Worm (Caenorhabditis elegans) whole organism, early embryonic: ENCODE measurements around the gene W07G4.5.

ENCODE experiments used
- B0310.2 ChIP-seq: sonication (generic microtip); optimal IDR thresholded peaks from 2 replicates; lab custom pipeline; 2016; ENCODE audit warnings: mild to moderate bottlenecking, missing genetic modification characterization, missing compliant biosample characterization
- F13C5.2 ChIP-seq: sonication (generic microtip); optimal IDR thresholded peaks from 2 replicates; lab custom pipeline; 2017; ENCODE audit warnings: mild to moderate bottlenecking, missing genetic modification characterization, inconsistent platforms, missing compliant biosample characterization
- aly-1 ChIP-seq: sonication (generic microtip); optimal IDR thresholded peaks from 2 replicates; lab custom pipeline; 2016; ENCODE audit warnings: missing genetic modification characterization, missing compliant biosample characterization
- ama-1 ChIP-seq: fragments of 150-350 bp; optimal IDR thresholded peaks from 2 replicates; lab custom pipeline; 2014
- ceh-13 ChIP-seq: fragments of 200-800 bp; sonication (Bioruptor generic); optimal IDR thresholded peaks from 2 replicates; lab custom pipeline; 2018; ENCODE audit warnings: mild to moderate bottlenecking, missing genetic modification characterization, missing compliant biosample characterization
- ceh-36 ChIP-seq: sonication (generic microtip); optimal IDR thresholded peaks from 2 replicates; lab custom pipeline; 2016; ENCODE audit warnings: missing genetic modification characterization, inconsistent platforms, missing compliant biosample characterization
- ets-7 ChIP-seq: sonication (generic microtip); optimal IDR thresholded peaks from 2 replicates; lab custom pipeline; 2016; ENCODE audit warnings: missing genotype, missing genetic modification characterization, missing compliant biosample characterization
- flt-1 ChIP-seq: fragments of 200-800 bp; sonication (Bioruptor generic); IDR thresholded peaks from 2 replicates; pipeline ENCODE4 v1.3.6; 2022; ENCODE audit warnings: missing genetic modification characterization, missing compliant biosample characterization
- hmbx-1 ChIP-seq: sonication (generic microtip); optimal IDR thresholded peaks from 2 replicates; lab custom pipeline; 2016; ENCODE audit warnings: mild to moderate bottlenecking, missing genetic modification characterization, missing compliant biosample characterization
- hmg-4 ChIP-seq: fragments of 200-800 bp; sonication (Bioruptor generic); optimal IDR thresholded peaks from 2 replicates; lab custom pipeline; 2018; ENCODE audit warnings: mild to moderate bottlenecking, missing genetic modification characterization, missing compliant biosample characterization
- hnd-1 ChIP-seq: sonication (generic microtip); optimal IDR thresholded peaks from 2 replicates; lab custom pipeline; 2016; ENCODE audit warnings: missing genetic modification characterization, missing compliant biosample characterization
- pes-1 ChIP-seq: fragments of 200-800 bp; sonication (Bioruptor generic); IDR thresholded peaks from 2 replicates; pipeline ENCODE4 v1.3.6; 2022; ENCODE audit warnings: missing genetic modification reagents, missing genetic modification characterization, missing compliant biosample characterization
- scrt-1 ChIP-seq: fragments of 200-800 bp; sonication (Bioruptor generic); IDR thresholded peaks from 2 replicates; pipeline ENCODE4 v1.3.6; 2022; ENCODE audit warnings: missing genetic modification characterization, missing compliant biosample characterization
- sea-1 ChIP-seq: fragments of 200-800 bp; sonication (Bioruptor generic); conservative IDR thresholded peaks from 2 replicates; pipeline ENCODE4 v1.3.6; 2022; ENCODE audit warnings: missing genetic modification characterization, missing compliant biosample characterization
- tbx-11 ChIP-seq: fragments of 200-800 bp; sonication (Bioruptor generic); IDR thresholded peaks from 2 replicates; pipeline ENCODE4 v1.3.6; 2022; ENCODE audit warnings: missing genetic modification characterization, missing compliant biosample characterization
- tbx-37 ChIP-seq: fragments of 200-800 bp; sonication (Bioruptor generic); conservative IDR thresholded peaks from 2 replicates; pipeline ENCODE4 v1.3.6; 2022; ENCODE audit warnings: missing genetic modification reagents, missing genetic modification characterization, missing compliant biosample characterization
- tra-4 ChIP-seq: sonication (generic microtip); optimal IDR thresholded peaks from 2 replicates; lab custom pipeline; 2017; ENCODE audit warnings: missing genetic modification characterization, missing compliant biosample characterization

Gene W07G4.5

DNA sequence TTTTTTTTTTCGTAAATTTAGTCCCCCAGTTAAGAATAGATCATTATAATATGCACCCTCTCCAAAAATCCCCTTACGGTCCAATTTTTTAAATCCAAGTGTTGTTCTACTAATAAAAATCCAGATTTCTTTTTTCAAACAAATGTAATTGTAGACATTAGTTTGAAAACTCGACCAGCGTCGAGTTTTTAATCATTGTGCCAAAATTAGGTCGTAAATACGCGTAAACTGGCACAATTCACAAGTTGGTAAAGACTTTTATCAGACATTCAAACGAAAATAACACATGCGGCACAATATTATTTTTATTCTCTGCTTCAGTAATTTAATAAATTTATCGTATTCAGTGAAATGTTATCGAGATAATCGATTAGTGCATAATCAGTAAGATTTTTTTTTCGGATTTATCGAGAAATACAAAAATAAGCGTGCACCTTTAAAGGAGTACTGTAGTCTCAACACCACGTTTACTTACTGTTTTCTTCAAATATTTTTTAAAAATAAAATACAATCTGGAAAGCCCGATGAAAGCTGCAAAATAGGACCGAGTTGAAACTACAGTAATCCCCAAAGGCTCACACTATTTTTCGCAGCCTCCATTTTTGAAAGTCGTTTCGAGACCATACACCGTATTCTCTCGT is 42.5 kb downstream of the W07G4.5 start, which contains the start of gene C34B4.4:
C34B4.4 (plus strand) TSS at position 276 of the 641 bp plus-strand sequence.
- TF ChIP-seq pes-1 (GFP tag; lab: Robert Waterston, UW) (no peak), tbx-37 (no peak), scrt-1 (GFP tag; lab: Robert Waterston, UW) (no peak), sea-1 (GFP tag; lab: Robert Waterston, UW) (no peak), hmg-4 (no peak), ceh-36 (tag; lab: Kevin White, UChicago) (no peak), ceh-13 (no peak), hmbx-1 (tag; lab: Kevin White, UChicago) (no peak)

DNA sequence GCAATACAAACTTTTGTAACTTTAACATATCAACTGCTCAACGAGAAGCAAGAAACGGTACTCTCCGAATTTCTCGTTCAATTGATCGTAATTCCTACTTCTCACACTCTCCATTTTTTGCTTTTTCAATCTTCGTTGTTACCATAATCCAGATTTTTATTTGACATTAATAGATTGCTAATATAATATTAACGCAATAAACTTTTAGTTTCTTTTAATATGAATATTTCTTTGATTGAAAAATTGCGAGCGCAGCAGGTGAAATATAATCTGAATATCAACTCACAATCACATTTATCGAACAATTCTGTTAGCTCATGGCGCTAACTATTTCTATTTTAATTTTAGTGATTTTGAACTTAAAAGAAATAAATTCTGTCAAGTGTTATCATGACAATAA is 44.6 kb downstream of the W07G4.5 start, which contains the start of gene lurp-4:
lurp-4 (plus strand) TSS at position 301 of the 400 bp plus-strand sequence.
- TF ChIP-seq sea-1 (GFP tag; lab: Robert Waterston, UW) (no peak), tbx-11 (GFP tag; lab: Robert Waterston, UW) (no peak), scrt-1 (GFP tag; lab: Robert Waterston, UW) (no peak)

DNA sequence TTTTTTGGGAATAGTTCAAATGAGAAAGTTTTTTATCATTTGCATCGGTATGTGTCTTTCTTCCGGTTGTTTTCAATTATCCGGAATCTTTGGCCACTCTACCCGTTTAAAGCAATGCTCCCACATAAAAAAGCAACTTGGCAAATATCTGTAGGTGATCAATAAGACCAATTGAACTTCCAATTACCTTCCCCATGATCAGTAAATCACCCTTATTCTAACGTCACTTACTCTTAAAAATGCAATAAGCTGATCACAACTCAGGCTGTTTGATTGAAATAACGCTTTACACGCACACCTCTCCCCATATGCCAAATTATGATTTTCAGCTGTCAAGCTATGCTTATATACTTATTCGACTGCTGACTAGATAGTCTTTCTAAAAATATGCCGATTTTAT is 47.9 kb downstream of the W07G4.5 start, which contains the start of gene C34B4.5:
C34B4.5 (plus strand) TSS at position 301 of the 400 bp plus-strand sequence.
- no peak for TF ChIP-seq scrt-1 (GFP tag; lab: Robert Waterston, UW)
- no peak for TF ChIP-seq hmbx-1 (tag; lab: Kevin White, UChicago)
- no peak for TF ChIP-seq tbx-11 (GFP tag; lab: Robert Waterston, UW)
- TF ChIP-seq aly-1: no peak
- TF ChIP-seq hnd-1 (tag; lab: Kevin White, UChicago): no peak
- TF ChIP-seq ets-7: no peak
- no peak for TF ChIP-seq F13C5.2 (tag; lab: Kevin White, UChicago)
- TF ChIP-seq flt-1 (GFP tag; lab: Robert Waterston, UW): no peak
- TF ChIP-seq B0310.2: no peak
- TF ChIP-seq ceh-36 (tag; lab: Kevin White, UChicago): no peak
- TF ChIP-seq hmg-4: no peak
- TF ChIP-seq pes-1 (GFP tag; lab: Robert Waterston, UW): no peak
- no peak for TF ChIP-seq tra-4
- no peak for TF ChIP-seq ama-1 (lab: Kevin White, UChicago)
- no peak for TF ChIP-seq ceh-13
- no peak for TF ChIP-seq tbx-37
- TF ChIP-seq sea-1 (GFP tag; lab: Robert Waterston, UW): no peak
